Worm (Caenorhabditis elegans): Measurements from ENCODE around the gene ZC190.10.

ZC190.10 gene

ce11 chrV:8665765-8666164 lies 30.4 kb downstream of the ZC190.10 start, which contains the start of gene ZC190.4:
TSS of gene ZC190.4 (plus strand) at chrV:8666065.
- no peak for TF ChIP-seq nhr-77 (tag; optimal IDR thresholded peaks at IDR 0.05)
- TF ChIP-seq efl-1 (optimal IDR thresholded peaks at IDR 0.05): no peak
- peak in 1 of 2 experiments; percentile 58 for TF ChIP-seq efl-1 (GFP tag; optimal IDR thresholded peaks at IDR 0.05 in 1 of 2)

- TF ChIP-seq hlh-4 (tag; optimal IDR thresholded peaks at IDR 0.05) (no peak), snu-23 (GFP tag; optimal IDR thresholded peaks at IDR 0.05) (peak; percentile 7), fkh-10 (GFP tag; optimal IDR thresholded peaks at IDR 0.05) (no peak), tbx-2 (tag; optimal IDR thresholded peaks at IDR 0.05) (peak; percentile 43), hlh-17 (GFP tag; optimal IDR thresholded peaks at IDR 0.05; ENCODE audit: borderline replicate concordance) (no peak), nhr-12 (tag; optimal IDR thresholded peaks at IDR 0.05) (no peak), C04F5.9 (tag; optimal IDR thresholded peaks at IDR 0.05) (no peak), dsc-1 (tag; optimal IDR thresholded peaks at IDR 0.05) (peak; percentile 45), zag-1 (tag; optimal IDR thresholded peaks at IDR 0.05) (no peak), elt-3 (tag; optimal IDR thresholded peaks at IDR 0.05) (no peak), nhr-28 (tag; optimal IDR thresholded peaks at IDR 0.05) (no peak), unc-62 (GFP tag; optimal IDR thresholded peaks at IDR 0.05) (no peak), sox-4 (tag; optimal IDR thresholded peaks at IDR 0.05) (no peak), hpl-2 (GFP tag; optimal IDR thresholded peaks at IDR 0.05) (no peak), vab-15 (tag; optimal IDR thresholded peaks at IDR 0.05) (no peak), ceh-90 (tag; optimal IDR thresholded peaks at IDR 0.05) (no peak), grh-1 (GFP tag; IDR thresholded peaks at IDR 0.05) (no peak), fkh-8 (tag; optimal IDR thresholded peaks at IDR 0.05) (peak; percentile 70), lin-35 (GFP tag; optimal IDR thresholded peaks at IDR 0.05) (peak in 1 of 2 experiments; percentile 1), mab-9 (GFP tag; IDR thresholded peaks at IDR 0.05) (no peak), mep-1 (tag; optimal IDR thresholded peaks at IDR 0.05) (peak; percentile 18), jun-1 (tag; optimal IDR thresholded peaks at IDR 0.05) (no peak), fos-1 (tag; optimal IDR thresholded peaks at IDR 0.05) (no peak), lir-3 (tag; optimal IDR thresholded peaks at IDR 0.05; ENCODE audit: poor library complexity) (no peak), isw-1 (GFP tag; IDR thresholded peaks at IDR 0.05) (no peak), nhr-76 (tag; optimal IDR thresholded peaks at IDR 0.05) (no peak), blmp-1 (tag; optimal IDR thresholded peaks at IDR 0.05) (no peak), ceh-63 (GFP tag; optimal IDR thresholded peaks at IDR 0.05) (no peak), xbp-1 (tag; optimal IDR thresholded peaks at IDR 0.05) (no peak), ztf-11 (tag; optimal IDR thresholded peaks at IDR 0.05) (no peak), efl-3 (GFP tag; optimal IDR thresholded peaks at IDR 0.05) (no peak), nhr-20 (tag; optimal IDR thresholded peaks at IDR 0.05) (no peak), nhr-237 (tag; optimal IDR thresholded peaks at IDR 0.05) (no peak), egl-13 (tag; optimal IDR thresholded peaks at IDR 0.05) (no peak), nhr-90 (tag; optimal IDR thresholded peaks at IDR 0.05; ENCODE audit: poor library complexity) (no peak), snpc-4 (tag; optimal IDR thresholded peaks at IDR 0.05) (peak; percentile 7), lin-13 (GFP tag; optimal IDR thresholded peaks at IDR 0.05) (no peak), swsn-7 (tag; optimal IDR thresholded peaks at IDR 0.05) (peak; percentile 39), pag-3 (tag; optimal IDR thresholded peaks at IDR 0.05; ENCODE audit: borderline replicate concordance, insufficient read depth) (no peak), ces-1 (GFP tag; optimal IDR thresholded peaks at IDR 0.05) (no peak), tlp-1 (tag; optimal IDR thresholded peaks at IDR 0.05) (no peak), aly-2 (tag; optimal IDR thresholded peaks at IDR 0.05) (no peak), nhr-77 (tag; optimal IDR thresholded peaks at IDR 0.05) (no peak), unc-130 (tag; optimal IDR thresholded peaks at IDR 0.05) (no peak), ceh-8 (GFP tag; optimal IDR thresholded peaks at IDR 0.05) (no peak), ama-1 (optimal IDR thresholded peaks at IDR 0.05) (no peak), lin-14 (GFP tag; optimal IDR thresholded peaks at IDR 0.05) (peak; percentile 91), lin-39 (tag; optimal IDR thresholded peaks at IDR 0.05) (no peak), nhr-71 (tag; optimal IDR thresholded peaks at IDR 0.05) (peak; percentile 67), pqm-1 (tag; optimal IDR thresholded peaks at IDR 0.05) (no peak)
Observed at ce11 chrV:8663023-8663422, 33.1 kb downstream of the ZC190.10 start.
